Worm (Caenorhabditis elegans) whole organism, midembryonic: ENCODE results near the gene cyp-34A7.

Source experiments
- T22C8.4 ChIP-seq: fragments of 200-800 bp; sonication (Bioruptor generic); IDR thresholded peaks from 2 replicates; pipeline ENCODE4 v1.3.6; 2022; ENCODE audit warnings: missing genetic modification characterization, missing compliant biosample characterization
- cog-1 ChIP-seq: sonication (generic microtip); optimal IDR thresholded peaks from 2 replicates; lab custom pipeline; 2016; ENCODE audit warnings: missing genetic modification characterization, missing compliant biosample characterization
- flt-1 ChIP-seq: fragments of 200-800 bp; sonication (Bioruptor generic); IDR thresholded peaks from 2 replicates; pipeline ENCODE4 v1.3.6; 2022; ENCODE audit warnings: missing genetic modification characterization, missing compliant biosample characterization
- klf-2 ChIP-seq: fragments of 200-800 bp; sonication (Bioruptor generic); conservative IDR thresholded peaks from 2 replicates; pipeline ENCODE4 v1.3.6; 2022; ENCODE audit warnings: missing genetic modification reagents, missing genetic modification characterization, missing compliant biosample characterization
- med-1 ChIP-seq: sonication (generic microtip); optimal IDR thresholded peaks from 2 replicates; lab custom pipeline; 2017; ENCODE audit warnings: missing genetic modification characterization, mild to moderate bottlenecking, missing compliant biosample characterization, antibody characterized with exemption, missing genetic modification reagents; ENCODE audit not compliant: insufficient read depth
- ref-1 ChIP-seq: fragments of 200-800 bp; sonication (Bioruptor generic); conservative IDR thresholded peaks from 2 replicates; pipeline ENCODE4 v1.3.6; 2022; ENCODE audit warnings: missing genetic modification reagents, missing genetic modification characterization, missing compliant biosample characterization
- tab-1 ChIP-seq: fragments of 200-800 bp; sonication (Bioruptor generic); IDR thresholded peaks from 2 replicates; pipeline ENCODE4 v1.3.6; 2022; ENCODE audit warnings: missing genetic modification characterization, missing compliant biosample characterization
- ztf-23 ChIP-seq: fragments of 200-800 bp; sonication (Bioruptor generic); IDR thresholded peaks from 2 replicates; pipeline ENCODE4 v1.3.6; 2022; ENCODE audit warnings: missing genetic modification reagents, missing genetic modification characterization, missing compliant biosample characterization
- ztf-29 ChIP-seq: fragments of 200-800 bp; sonication (Bioruptor generic); IDR thresholded peaks from 2 replicates; pipeline ENCODE4 v1.3.6; 2022; ENCODE audit warnings: missing genetic modification reagents, missing genetic modification characterization, missing compliant biosample characterization

The cyp-34A7 gene

DNA sequence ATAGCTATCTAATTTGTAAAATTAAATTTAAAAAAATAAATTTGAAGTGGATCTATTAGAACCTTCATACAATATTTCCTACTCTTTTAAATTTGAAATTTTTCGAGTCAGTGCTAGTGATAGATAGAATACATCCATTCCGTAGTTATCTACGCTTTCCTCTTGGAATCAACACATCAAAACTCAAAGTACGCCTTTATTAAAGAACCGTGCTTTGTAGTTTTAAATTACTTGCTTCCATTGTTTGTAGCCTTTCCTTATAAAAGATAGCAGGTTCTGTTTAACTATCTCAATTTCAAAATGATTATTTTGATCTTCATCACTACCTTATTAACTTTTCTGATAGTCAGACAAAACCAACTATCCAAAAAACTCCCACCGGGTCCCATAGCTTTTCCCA lies 18.6 kb downstream of the cyp-34A7 start, which contains the start of gene cyp-35B3:
Gene cyp-35B3 (plus strand): TSS at position 301 of the 400 bp plus-strand sequence.
- TF ChIP-seq ztf-29 (GFP tag; lab: Robert Waterston, UW), result no peak
- TF ChIP-seq cog-1 (tag; lab: Kevin White, UChicago), result no peak
- TF ChIP-seq ref-1, result no peak
- TF ChIP-seq ztf-23 (GFP tag; lab: Robert Waterston, UW), result no peak
- TF ChIP-seq T22C8.4 (GFP tag; lab: Robert Waterston, UW), result no peak
- no peak for TF ChIP-seq tab-1 (GFP tag; lab: Robert Waterston, UW)
- TF ChIP-seq med-1 (GFP tag; lab: Kevin White, UChicago), result no peak
- no peak for TF ChIP-seq klf-2 (GFP tag; lab: Robert Waterston, UW)
- TF ChIP-seq flt-1 (GFP tag; lab: Robert Waterston, UW), result no peak

DNA sequence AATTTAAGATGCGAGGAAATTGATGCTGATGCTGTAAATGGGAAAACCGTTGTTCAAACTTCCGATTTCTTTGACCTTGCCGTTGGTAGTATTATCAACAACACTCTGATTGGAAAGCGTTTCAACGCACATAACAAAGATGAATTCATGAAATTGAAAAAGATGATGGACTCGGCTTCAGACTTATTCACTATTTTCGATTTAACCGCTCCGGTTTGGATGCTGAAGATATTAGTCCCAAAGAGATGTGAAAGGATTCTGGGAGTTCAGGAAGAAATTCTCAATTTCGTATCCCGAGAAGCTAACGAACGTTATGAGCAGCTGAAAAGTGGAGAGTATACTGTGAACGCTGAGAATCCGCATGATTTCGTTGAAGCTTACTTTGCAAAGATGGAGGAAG lies 20.3 kb downstream of the cyp-34A7 start:
- no peak for TF ChIP-seq ztf-29 (GFP tag; lab: Robert Waterston, UW)
- no peak for TF ChIP-seq klf-2 (GFP tag; lab: Robert Waterston, UW)
- TF ChIP-seq T22C8.4 (GFP tag; lab: Robert Waterston, UW), result no peak
- TF ChIP-seq ztf-23 (GFP tag; lab: Robert Waterston, UW), result no peak
- TF ChIP-seq med-1 (GFP tag; lab: Kevin White, UChicago), result no peak
- no peak for TF ChIP-seq tab-1 (GFP tag; lab: Robert Waterston, UW)
- TF ChIP-seq ref-1, result no peak
- TF ChIP-seq cog-1 (tag; lab: Kevin White, UChicago), result no peak
- TF ChIP-seq flt-1 (GFP tag; lab: Robert Waterston, UW), result no peak

DNA sequence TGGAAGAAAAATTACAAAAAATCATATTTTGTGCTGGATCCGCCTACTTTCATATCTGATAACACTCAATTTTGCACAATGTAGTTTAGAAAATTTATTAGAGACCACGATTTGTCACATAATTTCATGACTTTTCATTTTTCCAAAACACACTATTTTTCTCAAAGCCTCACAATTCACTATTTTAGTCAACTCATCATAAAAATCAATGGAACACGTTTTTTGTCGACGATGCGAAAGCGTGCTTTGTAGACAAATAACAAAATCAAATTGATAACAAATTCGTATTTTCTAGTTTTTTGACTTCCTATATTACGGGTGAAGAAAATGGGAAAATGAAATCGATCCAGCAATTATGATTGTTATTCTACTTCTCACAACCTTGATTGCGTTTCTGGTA lies 21.8 kb downstream of the cyp-34A7 start, which contains the start of gene cyp-35B2:
Gene cyp-35B2 (plus strand): TSS at position 301 of the 400 bp plus-strand sequence.
- no peak for TF ChIP-seq cog-1 (tag; lab: Kevin White, UChicago)
- TF ChIP-seq ztf-29 (GFP tag; lab: Robert Waterston, UW), result no peak
- TF ChIP-seq klf-2 (GFP tag; lab: Robert Waterston, UW), result no peak
- no peak for TF ChIP-seq ztf-23 (GFP tag; lab: Robert Waterston, UW)
- no peak for TF ChIP-seq flt-1 (GFP tag; lab: Robert Waterston, UW)
- no peak for TF ChIP-seq ref-1
- TF ChIP-seq tab-1 (GFP tag; lab: Robert Waterston, UW), result no peak
- no peak for TF ChIP-seq T22C8.4 (GFP tag; lab: Robert Waterston, UW)

DNA sequence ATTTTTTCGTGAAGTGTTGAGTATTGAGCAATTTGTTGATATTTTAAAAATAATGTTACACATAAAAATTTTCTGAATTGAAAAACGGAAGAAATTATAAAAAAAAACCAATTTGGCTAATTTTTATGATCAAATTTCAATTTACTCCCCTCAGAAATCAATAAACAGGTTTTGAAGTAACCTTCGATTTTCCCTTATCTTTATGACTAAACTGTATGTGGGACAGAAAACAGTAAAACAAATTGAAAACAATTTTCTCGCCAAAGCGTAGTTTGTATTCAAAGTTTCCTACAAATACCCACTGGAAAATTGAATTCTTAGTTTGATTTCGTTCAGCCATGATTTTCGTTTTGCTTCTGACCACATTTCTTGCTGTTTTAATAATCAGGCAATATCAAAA lies 24.8 kb downstream of the cyp-34A7 start, which contains the start of gene cyp-35B1:
Gene cyp-35B1 (plus strand): TSS at position 244 of the 400 bp plus-strand sequence.
- no peak for TF ChIP-seq ztf-29 (GFP tag; lab: Robert Waterston, UW)
- no peak for TF ChIP-seq ztf-23 (GFP tag; lab: Robert Waterston, UW)
- no peak for TF ChIP-seq tab-1 (GFP tag; lab: Robert Waterston, UW)
- TF ChIP-seq T22C8.4 (GFP tag; lab: Robert Waterston, UW), result no peak
- no peak for TF ChIP-seq med-1 (GFP tag; lab: Kevin White, UChicago)
- no peak for TF ChIP-seq cog-1 (tag; lab: Kevin White, UChicago)
- no peak for TF ChIP-seq ref-1
- no peak for TF ChIP-seq flt-1 (GFP tag; lab: Robert Waterston, UW)
- no peak for TF ChIP-seq klf-2 (GFP tag; lab: Robert Waterston, UW)

DNA sequence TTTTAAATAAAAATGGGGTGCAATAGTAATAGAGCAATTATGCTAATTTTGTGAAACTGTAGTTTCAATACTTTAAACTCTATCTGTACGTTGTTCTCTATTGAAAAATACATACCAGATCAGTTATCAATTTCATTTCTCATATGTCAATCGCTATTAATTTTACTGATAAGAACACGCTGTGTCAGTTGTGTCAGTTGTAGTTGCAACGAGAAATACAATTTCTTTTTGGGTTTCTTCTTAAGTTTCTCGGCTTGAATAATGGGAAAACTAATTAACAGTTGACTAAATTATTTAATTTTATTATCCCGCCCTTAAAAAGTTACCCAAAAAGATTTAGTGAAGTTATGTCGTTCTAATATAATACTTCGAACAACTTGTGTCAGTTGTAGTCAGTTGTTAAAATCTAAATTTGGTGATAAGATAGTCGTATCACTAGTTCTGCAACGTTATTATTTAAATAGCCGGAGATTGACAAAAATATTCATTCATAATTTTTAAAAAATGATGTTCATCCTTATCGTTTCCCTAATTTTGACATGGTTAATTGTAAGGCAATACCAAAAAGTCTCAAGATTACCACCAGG lies 27.6 kb downstream of the cyp-34A7 start, which contains the start of gene cyp-35A5:
Gene cyp-35A5 (plus strand): TSS at position 435 of the 587 bp plus-strand sequence.
- TF ChIP-seq ztf-23 (GFP tag; lab: Robert Waterston, UW), result no peak
- TF ChIP-seq ref-1, result no peak
- TF ChIP-seq ztf-29 (GFP tag; lab: Robert Waterston, UW), result no peak
- no peak for TF ChIP-seq flt-1 (GFP tag; lab: Robert Waterston, UW)
- TF ChIP-seq tab-1 (GFP tag; lab: Robert Waterston, UW), result no peak
- TF ChIP-seq T22C8.4 (GFP tag; lab: Robert Waterston, UW), result no peak
- TF ChIP-seq klf-2 (GFP tag; lab: Robert Waterston, UW), result no peak
- TF ChIP-seq cog-1 (tag; lab: Kevin White, UChicago), result no peak
- no peak for TF ChIP-seq med-1 (GFP tag; lab: Kevin White, UChicago)

DNA sequence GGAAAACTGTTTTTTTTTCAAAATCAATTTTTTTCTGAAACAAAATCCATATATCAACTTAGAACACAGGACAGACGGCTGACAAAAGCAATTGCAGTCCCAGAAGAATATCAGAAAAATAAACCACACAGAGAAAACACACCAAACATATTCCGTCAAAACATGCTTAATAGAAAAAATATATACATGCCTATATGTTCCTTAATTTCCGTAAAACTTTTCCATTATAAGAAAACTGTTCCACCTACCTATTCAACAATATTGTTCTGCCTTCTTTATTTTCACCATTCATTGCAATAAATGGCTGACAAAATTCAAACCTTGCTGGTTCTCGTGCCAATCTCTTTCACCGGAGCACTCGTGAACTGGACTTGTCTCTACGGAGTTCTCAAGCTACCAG lies 32.3 kb downstream of the cyp-34A7 start, which contains the start of gene srx-63:
Gene srx-63 (plus strand): TSS at position 301 of the 400 bp plus-strand sequence.
- TF ChIP-seq ztf-29 (GFP tag; lab: Robert Waterston, UW), result no peak
- TF ChIP-seq flt-1 (GFP tag; lab: Robert Waterston, UW), result no peak

DNA sequence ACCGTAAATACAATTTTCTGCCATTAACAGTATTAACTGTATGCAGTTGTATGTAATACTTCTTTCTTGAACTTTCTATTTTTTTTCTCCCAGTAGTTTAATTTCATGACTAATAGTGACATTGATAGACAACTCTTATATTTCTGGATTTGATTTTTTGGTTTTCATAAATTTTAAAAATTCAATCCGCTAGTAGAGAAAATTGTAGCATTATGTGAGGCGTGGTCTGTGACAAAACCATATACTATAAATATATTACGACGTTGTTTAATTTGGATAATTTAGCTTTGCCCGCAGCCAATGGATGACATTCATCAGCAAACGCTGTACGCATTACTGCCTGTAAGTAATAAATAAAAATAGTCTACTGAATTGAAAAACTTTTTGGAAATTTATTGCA lies 34.5 kb downstream of the cyp-34A7 start, which contains the start of gene srx-64:
Gene srx-64 (plus strand): TSS at position 301 of the 400 bp plus-strand sequence.
- TF ChIP-seq med-1 (GFP tag; lab: Kevin White, UChicago) (no peak), T22C8.4 (GFP tag; lab: Robert Waterston, UW) (no peak), tab-1 (GFP tag; lab: Robert Waterston, UW) (no peak), ztf-29 (GFP tag; lab: Robert Waterston, UW) (no peak), klf-2 (GFP tag; lab: Robert Waterston, UW) (no peak), cog-1 (tag; lab: Kevin White, UChicago) (no peak), ztf-23 (GFP tag; lab: Robert Waterston, UW) (no peak), flt-1 (GFP tag; lab: Robert Waterston, UW) (no peak), ref-1 (no peak)

DNA sequence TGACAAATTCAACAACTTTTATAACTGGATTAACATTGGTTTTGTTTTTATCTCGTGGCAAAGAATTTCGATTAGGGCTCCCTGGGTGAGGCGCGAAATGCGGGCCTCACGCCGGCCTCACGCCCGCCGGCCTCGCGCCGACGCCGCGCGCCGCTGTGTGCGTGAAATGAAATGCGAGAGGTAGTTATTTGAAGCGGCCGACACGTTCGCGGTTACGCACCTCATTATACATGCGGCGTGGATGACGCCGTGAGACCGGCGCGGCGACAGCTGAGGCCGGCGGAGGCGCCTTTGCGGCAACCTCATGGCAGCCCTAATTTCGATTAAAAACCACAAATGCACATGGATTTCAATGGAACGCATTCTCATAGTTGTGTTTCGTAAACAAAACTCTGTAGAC lies 36.1 kb downstream of the cyp-34A7 start:
- TF ChIP-seq flt-1 (GFP tag; lab: Robert Waterston, UW) (no peak), klf-2 (GFP tag; lab: Robert Waterston, UW) (0 out of 2 replicates have a peak, but pooled peaks have one; percentile 42), ztf-29 (GFP tag; lab: Robert Waterston, UW) (no peak), med-1 (GFP tag; lab: Kevin White, UChicago) (no peak), ztf-23 (GFP tag; lab: Robert Waterston, UW) (no peak), T22C8.4 (GFP tag; lab: Robert Waterston, UW) (no peak), cog-1 (tag; lab: Kevin White, UChicago) (no peak)

DNA sequence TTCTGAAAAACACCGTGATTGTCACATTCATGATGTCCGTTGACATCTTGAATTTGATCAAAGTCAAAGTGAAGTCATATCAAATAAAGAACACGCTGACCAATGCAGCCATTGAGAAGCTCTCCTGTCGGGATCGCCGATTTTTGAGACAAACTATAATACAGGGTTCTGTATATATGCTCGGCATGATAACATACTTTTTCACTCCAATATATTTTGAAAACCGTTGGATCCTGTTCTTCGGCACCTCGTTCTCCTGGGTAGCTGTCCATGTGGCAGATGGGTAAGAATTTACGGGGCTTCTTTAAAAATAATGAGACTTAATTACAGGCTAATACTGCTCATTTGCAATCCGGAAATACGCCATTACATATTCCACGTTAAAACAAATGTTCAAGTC lies 41.1 kb downstream of the cyp-34A7 start:
- no peak for TF ChIP-seq T22C8.4 (GFP tag; lab: Robert Waterston, UW)
- no peak for TF ChIP-seq med-1 (GFP tag; lab: Kevin White, UChicago)
- TF ChIP-seq klf-2 (GFP tag; lab: Robert Waterston, UW), result no peak
- TF ChIP-seq ztf-23 (GFP tag; lab: Robert Waterston, UW), result no peak
- TF ChIP-seq tab-1 (GFP tag; lab: Robert Waterston, UW), result no peak
- no peak for TF ChIP-seq flt-1 (GFP tag; lab: Robert Waterston, UW)
- TF ChIP-seq ztf-29 (GFP tag; lab: Robert Waterston, UW), result no peak
- TF ChIP-seq cog-1 (tag; lab: Kevin White, UChicago), result no peak
